Worm (Caenorhabditis elegans) whole organism, midembryonic: ENCODE measurements around the gene sec-6.

Source experiments
- T22C8.4 ChIP-seq: fragments of 200-800 bp; sonication (Bioruptor generic); IDR thresholded peaks from 2 replicates; pipeline ENCODE4 v1.3.6; 2022; ENCODE audit warnings: missing genetic modification characterization, missing compliant biosample characterization
- cog-1 ChIP-seq: sonication (generic microtip); optimal IDR thresholded peaks from 2 replicates; lab custom pipeline; 2016; ENCODE audit warnings: missing genetic modification characterization, missing compliant biosample characterization
- flt-1 ChIP-seq: fragments of 200-800 bp; sonication (Bioruptor generic); IDR thresholded peaks from 2 replicates; pipeline ENCODE4 v1.3.6; 2022; ENCODE audit warnings: missing genetic modification characterization, missing compliant biosample characterization
- klf-2 ChIP-seq: fragments of 200-800 bp; sonication (Bioruptor generic); conservative IDR thresholded peaks from 2 replicates; pipeline ENCODE4 v1.3.6; 2022; ENCODE audit warnings: missing genetic modification reagents, missing genetic modification characterization, missing compliant biosample characterization
- med-1 ChIP-seq: sonication (generic microtip); optimal IDR thresholded peaks from 2 replicates; lab custom pipeline; 2017; ENCODE audit warnings: missing genetic modification characterization, mild to moderate bottlenecking, missing compliant biosample characterization, antibody characterized with exemption, missing genetic modification reagents; ENCODE audit not compliant: insufficient read depth
- ref-1 ChIP-seq: fragments of 200-800 bp; sonication (Bioruptor generic); conservative IDR thresholded peaks from 2 replicates; pipeline ENCODE4 v1.3.6; 2022; ENCODE audit warnings: missing genetic modification reagents, missing genetic modification characterization, missing compliant biosample characterization
- tab-1 ChIP-seq: fragments of 200-800 bp; sonication (Bioruptor generic); IDR thresholded peaks from 2 replicates; pipeline ENCODE4 v1.3.6; 2022; ENCODE audit warnings: missing genetic modification characterization, missing compliant biosample characterization
- ztf-23 ChIP-seq: fragments of 200-800 bp; sonication (Bioruptor generic); IDR thresholded peaks from 2 replicates; pipeline ENCODE4 v1.3.6; 2022; ENCODE audit warnings: missing genetic modification reagents, missing genetic modification characterization, missing compliant biosample characterization
- ztf-29 ChIP-seq: fragments of 200-800 bp; sonication (Bioruptor generic); IDR thresholded peaks from 2 replicates; pipeline ENCODE4 v1.3.6; 2022; ENCODE audit warnings: missing genetic modification reagents, missing genetic modification characterization, missing compliant biosample characterization

The sec-6 gene

DNA sequence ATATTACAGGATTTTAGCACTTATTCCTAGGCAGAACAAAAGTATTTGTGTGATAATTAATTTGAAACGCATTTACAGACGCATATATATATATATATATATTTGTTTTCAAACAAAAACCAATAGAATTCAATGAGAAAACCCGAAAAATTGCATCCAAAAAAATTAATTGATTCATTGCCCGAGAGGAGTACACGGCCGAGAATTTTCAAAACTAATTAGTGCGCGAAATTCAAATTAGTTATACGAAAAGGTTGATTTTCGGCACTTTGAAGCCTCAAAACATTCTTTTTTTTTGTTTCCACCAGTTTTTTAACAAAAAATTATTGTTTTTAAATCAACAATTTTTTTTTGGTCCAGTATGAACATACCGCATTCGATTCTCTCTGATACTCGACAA is 32.1 kb downstream of the sec-6 start:
- no peak for TF ChIP-seq flt-1 (GFP tag; lab: Robert Waterston, UW)
- no peak for TF ChIP-seq ztf-29 (GFP tag; lab: Robert Waterston, UW)
- TF ChIP-seq T22C8.4 (GFP tag; lab: Robert Waterston, UW) = no peak
- no peak for TF ChIP-seq ztf-23
- no peak for TF ChIP-seq med-1 (GFP tag; lab: Kevin White, UChicago)
- TF ChIP-seq klf-2 (GFP tag; lab: Robert Waterston, UW) = no peak
- TF ChIP-seq tab-1 (GFP tag; lab: Robert Waterston, UW) = no peak
- TF ChIP-seq ref-1 (GFP tag; lab: Robert Waterston, UW) = no peak
- TF ChIP-seq cog-1 (tag; lab: Kevin White, UChicago) = no peak

DNA sequence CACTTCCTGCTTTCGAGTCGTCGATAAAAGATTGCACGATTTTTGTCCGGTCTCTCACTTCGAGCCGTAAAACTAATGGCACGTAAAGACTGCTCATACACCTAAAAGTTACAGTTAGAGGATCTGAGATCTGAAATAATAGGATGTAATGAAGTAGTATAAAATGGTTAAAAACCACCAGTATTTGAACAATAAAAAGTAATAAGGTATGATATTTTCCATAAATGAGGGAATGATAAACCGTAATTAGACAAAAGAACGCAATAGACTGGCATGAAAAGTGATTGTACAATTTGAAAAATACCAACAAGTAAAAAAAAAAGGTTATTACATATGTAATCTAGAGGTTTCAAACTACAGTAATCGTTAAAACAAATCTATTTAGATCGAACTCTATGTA is 33.7 kb downstream of the sec-6 start, which contains the start of gene brap-2:
Gene brap-2, minus strand, starts transcription at position 101 of the 400 bp plus-strand sequence.
- TF ChIP-seq T22C8.4 (GFP tag; lab: Robert Waterston, UW) (no peak), cog-1 (tag; lab: Kevin White, UChicago) (no peak), klf-2 (GFP tag; lab: Robert Waterston, UW) (no peak)

DNA sequence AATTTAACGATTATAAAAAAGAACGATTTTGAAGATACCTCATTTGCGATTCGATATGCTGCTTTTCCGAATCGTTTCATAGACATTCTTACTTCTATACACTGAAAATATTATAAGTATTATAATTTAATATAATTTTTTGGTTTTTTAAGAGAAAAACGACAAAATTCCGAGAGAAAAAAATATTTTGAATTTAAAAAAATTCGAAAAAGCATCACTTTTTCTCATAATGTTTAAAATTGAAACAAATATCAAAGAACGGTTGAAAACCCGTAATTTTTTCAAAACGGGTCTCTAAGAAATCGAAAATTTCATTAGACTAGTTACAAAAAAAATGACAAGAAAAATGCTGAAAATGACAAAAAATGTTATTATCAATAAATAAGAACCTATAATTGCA is 36.2 kb downstream of the sec-6 start, which contains the start of gene pink-1:
Gene pink-1, minus strand, starts transcription at position 101 of the 400 bp plus-strand sequence.
- TF ChIP-seq tab-1 (GFP tag; lab: Robert Waterston, UW) = no peak
- no peak for TF ChIP-seq cog-1 (tag; lab: Kevin White, UChicago)
- no peak for TF ChIP-seq ztf-29 (GFP tag; lab: Robert Waterston, UW)
- no peak for TF ChIP-seq med-1 (GFP tag; lab: Kevin White, UChicago)
- no peak for TF ChIP-seq T22C8.4 (GFP tag; lab: Robert Waterston, UW)
- no peak for TF ChIP-seq ztf-23
- TF ChIP-seq klf-2 (GFP tag; lab: Robert Waterston, UW) = no peak
- TF ChIP-seq ref-1 (GFP tag; lab: Robert Waterston, UW) = no peak
- no peak for TF ChIP-seq flt-1 (GFP tag; lab: Robert Waterston, UW)

DNA sequence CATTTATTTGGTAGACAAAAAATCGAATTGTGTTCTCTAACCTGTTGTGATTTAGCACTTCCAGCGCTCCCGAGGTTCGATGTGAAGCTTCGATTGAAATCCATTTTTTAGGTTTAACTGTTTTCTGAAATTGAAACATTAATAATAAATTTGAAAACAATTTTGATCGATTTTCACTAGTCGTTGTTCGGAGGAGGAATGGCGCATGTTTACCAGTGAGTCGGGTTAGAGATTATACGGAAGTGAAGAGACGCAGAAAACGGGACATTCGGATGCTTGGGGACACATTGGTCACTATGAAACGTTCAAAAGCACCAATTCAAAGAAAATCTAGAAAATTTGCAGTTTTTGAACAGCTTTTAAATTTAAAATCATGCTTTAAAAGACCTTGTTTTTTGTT is 39.4 kb downstream of the sec-6 start, which contains the start of gene fbxl-3:
Gene fbxl-3, minus strand, starts transcription at position 124 of the 400 bp plus-strand sequence.
- no peak for TF ChIP-seq flt-1 (GFP tag; lab: Robert Waterston, UW)

DNA sequence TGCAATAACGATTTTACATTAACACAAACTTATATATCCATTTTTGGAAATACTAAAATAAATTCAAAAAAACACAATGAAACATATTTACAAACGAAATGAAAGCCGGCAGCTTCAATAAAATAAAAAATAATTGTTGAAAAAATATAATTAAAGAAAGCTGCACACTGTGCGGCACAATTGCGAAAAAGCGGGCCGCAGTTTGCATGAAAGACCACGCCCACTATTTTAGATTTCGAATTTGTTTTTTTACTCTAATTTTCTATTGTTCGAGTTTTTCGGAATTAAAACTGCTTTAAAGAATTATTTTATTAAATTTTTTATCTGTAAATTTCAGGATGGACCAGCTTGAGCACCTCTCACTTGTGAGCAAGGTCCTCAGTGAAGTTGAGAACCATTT is 39.8 kb downstream of the sec-6 start, which contains the start of gene mog-5:
Gene mog-5, plus strand, starts transcription at position 338 of the 400 bp plus-strand sequence.
- TF ChIP-seq cog-1 (tag; lab: Kevin White, UChicago) (peak; percentile 8), T22C8.4 (GFP tag; lab: Robert Waterston, UW) (no peak), ref-1 (GFP tag; lab: Robert Waterston, UW) (no peak), ztf-29 (GFP tag; lab: Robert Waterston, UW) (peak; percentile 87), flt-1 (GFP tag; lab: Robert Waterston, UW) (0 out of 2 replicates have a peak, but pooled peaks have one; percentile 29), klf-2 (GFP tag; lab: Robert Waterston, UW) (no peak; the same call in 1 of the 2 replicates), tab-1 (GFP tag; lab: Robert Waterston, UW) (0 out of 2 replicates have a peak, but pooled peaks have one; percentile 58), ztf-23 (peak; percentile 68; the same call in 1 of the 2 replicates), med-1 (GFP tag; lab: Kevin White, UChicago) (peak; percentile 64)

DNA sequence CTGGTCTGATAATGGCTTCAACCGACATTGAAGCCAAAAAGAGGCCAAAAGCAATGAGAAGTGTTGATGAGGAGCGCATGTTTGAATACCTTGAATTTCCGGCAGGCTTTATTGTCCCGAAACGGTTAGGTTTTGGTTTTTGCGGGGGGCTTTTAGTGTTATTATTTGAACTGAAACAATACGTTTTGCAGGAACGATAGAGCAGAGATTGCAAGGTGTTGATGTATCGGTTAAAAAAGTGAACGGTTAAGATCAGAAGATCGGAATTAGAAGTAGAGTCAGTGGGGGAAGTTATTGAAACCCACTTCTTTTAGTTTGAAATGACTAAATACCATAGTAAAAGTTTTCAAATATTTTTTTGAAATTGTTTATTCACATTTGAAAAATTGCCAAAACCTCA is 48.2 kb downstream of the sec-6 start, which contains the start of gene clec-141:
Gene clec-141, minus strand, starts transcription at position 101 of the 400 bp plus-strand sequence.
- TF ChIP-seq tab-1 (GFP tag; lab: Robert Waterston, UW) (no peak), ref-1 (GFP tag; lab: Robert Waterston, UW) (no peak), med-1 (GFP tag; lab: Kevin White, UChicago) (no peak), ztf-29 (GFP tag; lab: Robert Waterston, UW) (no peak), ztf-23 (no peak), klf-2 (GFP tag; lab: Robert Waterston, UW) (no peak), cog-1 (tag; lab: Kevin White, UChicago) (no peak), flt-1 (GFP tag; lab: Robert Waterston, UW) (no peak), T22C8.4 (GFP tag; lab: Robert Waterston, UW) (no peak)

DNA sequence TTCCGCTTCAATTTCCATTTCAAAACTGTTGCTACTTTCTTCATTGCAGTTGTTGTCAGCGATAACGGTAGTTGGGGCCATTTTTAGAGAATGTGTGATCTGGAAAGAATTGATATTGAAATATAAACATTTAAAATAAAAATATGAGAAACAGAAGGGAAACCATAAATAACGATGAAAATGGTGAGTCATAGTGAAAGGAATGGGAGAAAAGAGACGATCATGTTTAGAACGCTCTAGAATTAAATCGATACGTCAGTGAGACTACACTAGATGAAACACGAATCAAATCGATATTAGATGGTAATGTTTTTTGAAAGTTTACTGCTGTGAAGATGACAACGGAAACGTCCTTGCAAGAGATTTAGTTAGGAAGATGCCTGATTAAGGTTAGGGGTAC is 49.6 kb downstream of the sec-6 start, which contains the start of the genes EEED8.12 and EEED8.4:
Gene EEED8.12, minus strand, starts transcription at position 101 of the 400 bp plus-strand sequence.
Gene EEED8.4, plus strand, starts transcription at position 396 of the 400 bp plus-strand sequence.
- TF ChIP-seq flt-1 (GFP tag; lab: Robert Waterston, UW) (no peak), ztf-23 (no peak), klf-2 (GFP tag; lab: Robert Waterston, UW) (no peak), ref-1 (GFP tag; lab: Robert Waterston, UW) (no peak)

DNA sequence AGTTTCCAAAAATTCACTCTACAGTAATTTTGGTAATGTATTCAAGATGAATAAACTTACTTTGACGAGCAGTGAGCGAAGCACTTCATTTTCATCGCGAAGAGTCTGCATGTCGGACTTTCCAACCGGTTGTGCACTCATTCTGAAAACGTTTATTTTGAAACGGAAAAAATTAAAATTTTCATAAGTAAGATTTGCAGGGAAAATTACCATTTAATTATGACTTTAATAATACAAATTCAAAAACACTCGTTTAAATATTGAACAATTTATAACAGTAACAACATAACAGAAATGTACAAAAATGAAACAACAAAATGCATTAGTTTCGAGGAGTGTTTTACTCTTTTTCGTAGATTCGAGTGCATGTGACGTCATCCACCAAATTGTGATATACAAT is 53.1 kb downstream of the sec-6 start, which contains the start of the genes EEED8.13 and EEED8.18:
Gene EEED8.13, minus strand, starts transcription at position 101 of the 400 bp plus-strand sequence.
Gene EEED8.18, minus strand, starts transcription at position 144 of the 400 bp plus-strand sequence.
- TF ChIP-seq ztf-29 (GFP tag; lab: Robert Waterston, UW) (no peak), T22C8.4 (GFP tag; lab: Robert Waterston, UW) (no peak), cog-1 (tag; lab: Kevin White, UChicago) (no peak), flt-1 (GFP tag; lab: Robert Waterston, UW) (no peak), med-1 (GFP tag; lab: Kevin White, UChicago) (no peak), klf-2 (GFP tag; lab: Robert Waterston, UW) (no peak), ztf-23 (no peak), ref-1 (GFP tag; lab: Robert Waterston, UW) (no peak), tab-1 (GFP tag; lab: Robert Waterston, UW) (no peak)

DNA sequence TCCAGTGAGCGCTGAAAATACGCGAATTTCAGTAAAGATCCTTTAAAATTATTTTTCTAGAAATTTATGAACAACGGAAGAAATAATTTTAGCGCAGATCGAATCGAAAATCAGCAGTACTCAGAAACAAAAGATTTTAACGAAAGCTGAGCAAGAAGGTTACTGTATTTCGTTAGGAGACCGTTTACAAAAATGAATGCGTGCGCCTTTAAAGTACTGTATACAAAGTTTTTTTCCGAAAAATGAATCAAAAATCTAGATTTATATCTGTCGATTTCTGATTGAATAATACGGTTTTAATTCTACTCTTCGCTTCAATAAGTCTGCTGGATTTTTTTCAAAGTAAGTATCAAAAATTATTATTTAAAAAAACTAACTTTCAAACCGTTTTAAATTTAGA is 54.7 kb downstream of the sec-6 start, which contains the start of the genes EEED8.14 and EEED8.3:
Gene EEED8.14, minus strand, starts transcription at position 13 of the 400 bp plus-strand sequence.
Gene EEED8.3, plus strand, starts transcription at position 237 of the 400 bp plus-strand sequence.
- no peak for TF ChIP-seq ztf-23
- TF ChIP-seq cog-1 (tag; lab: Kevin White, UChicago) = no peak
- TF ChIP-seq med-1 (GFP tag; lab: Kevin White, UChicago) = no peak
- no peak for TF ChIP-seq flt-1 (GFP tag; lab: Robert Waterston, UW)
- TF ChIP-seq ref-1 (GFP tag; lab: Robert Waterston, UW) = no peak
- no peak for TF ChIP-seq klf-2 (GFP tag; lab: Robert Waterston, UW)
- TF ChIP-seq ztf-29 (GFP tag; lab: Robert Waterston, UW) = no peak
- TF ChIP-seq tab-1 (GFP tag; lab: Robert Waterston, UW) = no peak
- TF ChIP-seq T22C8.4 (GFP tag; lab: Robert Waterston, UW) = no peak
